Worm (Caenorhabditis elegans) whole organism, young adult: ENCODE data around the gene F14F8.9.

Experiments used
- B0261.1 ChIP-seq: sonication (generic microtip); optimal IDR thresholded peaks from 2 replicates; lab custom pipeline; 2016; ENCODE audit warnings: mild to moderate bottlenecking, missing genetic modification characterization, moderate library complexity, missing compliant biosample characterization
- B0336.3 ChIP-seq: fragments of 200-800 bp; sonication (Bioruptor generic); IDR thresholded peaks from 2 replicates; pipeline ENCODE4 v1.3.6; 2022; ENCODE audit warnings: missing genetic modification characterization, missing compliant biosample characterization
- C17E4.6 ChIP-seq: fragments of 200-800 bp; sonication (Bioruptor generic); IDR thresholded peaks from 2 replicates; pipeline ENCODE4 v1.3.6; 2022; ENCODE audit warnings: missing genetic modification reagents, missing genetic modification characterization, missing compliant biosample characterization
- F22D6.2 ChIP-seq: sonication (generic microtip); optimal IDR thresholded peaks from 2 replicates; lab custom pipeline; 2016; ENCODE audit warnings: mild to moderate bottlenecking, missing genetic modification characterization, missing compliant biosample characterization
- F33H1.4 ChIP-seq: fragments of 200-800 bp; sonication (Bioruptor generic); IDR thresholded peaks from 2 replicates; pipeline ENCODE4 v1.3.6; 2022; ENCODE audit warnings: missing genetic modification reagents, missing genetic modification characterization, missing compliant biosample characterization
- F39B2.1 ChIP-seq: fragments of 200-800 bp; sonication (Bioruptor generic); IDR thresholded peaks from 2 replicates; pipeline ENCODE4 v1.3.6; 2022; ENCODE audit warnings: missing genetic modification reagents, missing genetic modification characterization, missing compliant biosample characterization
- F49E8.2 ChIP-seq: sonication (generic microtip); optimal IDR thresholded peaks from 3 replicates; lab custom pipeline; 2017; ENCODE audit warnings: missing genetic modification characterization, mild to moderate bottlenecking, missing compliant biosample characterization, antibody characterized with exemption, moderate library complexity; ENCODE audit not compliant: insufficient read depth
- T26A5.8 ChIP-seq: sonication (generic microtip); optimal IDR thresholded peaks from 2 replicates; lab custom pipeline; 2016; ENCODE audit warnings: missing genetic modification characterization, missing compliant biosample characterization
- Y79H2A.3 ChIP-seq: fragments of 200-800 bp; sonication (Bioruptor generic); conservative IDR thresholded peaks from 2 replicates; pipeline ENCODE4 v1.3.6; 2022; ENCODE audit warnings: missing genetic modification reagents, missing genetic modification characterization, missing compliant biosample characterization
- akir-1 ChIP-seq: fragments of 200-800 bp; sonication (Bioruptor generic); optimal IDR thresholded peaks from 2 replicates; lab custom pipeline; 2018; ENCODE audit warnings: mild to moderate bottlenecking, missing genetic modification characterization, moderate library complexity, missing compliant biosample characterization
- aptf-3 ChIP-seq: fragments of 200-800 bp; sonication (Bioruptor generic); IDR thresholded peaks from 2 replicates; pipeline ENCODE4 v1.3.6; 2022; ENCODE audit warnings: missing genetic modification characterization, missing compliant biosample characterization
- attf-5 ChIP-seq: fragments of 200-800 bp; sonication (Bioruptor generic); optimal IDR thresholded peaks from 2 replicates; lab custom pipeline; 2018; ENCODE audit warnings: mild to moderate bottlenecking, missing genetic modification characterization, missing compliant biosample characterization
- bed-1 ChIP-seq: fragments of 200-800 bp; sonication (Bioruptor generic); IDR thresholded peaks from 2 replicates; pipeline ENCODE4 v1.3.6; 2022; ENCODE audit warnings: missing genetic modification reagents, missing genetic modification characterization, missing compliant biosample characterization
- bed-2 ChIP-seq: fragments of 200-800 bp; sonication (Bioruptor generic); IDR thresholded peaks from 2 replicates; pipeline ENCODE4 v1.3.6; 2022; ENCODE audit warnings: missing genetic modification reagents, missing genetic modification characterization, missing compliant biosample characterization
- cebp-2 ChIP-seq: fragments of 200-800 bp; sonication (Bioruptor generic); IDR thresholded peaks from 2 replicates; pipeline ENCODE4 v1.3.6; 2022; ENCODE audit warnings: missing genetic modification characterization, missing compliant biosample characterization
- dpl-1 ChIP-seq: fragments of 150-350 bp; optimal IDR thresholded peaks from 2 replicates; lab custom pipeline; 2014; ENCODE audit warnings: missing biosample characterization, missing genetic modification reagents, missing genetic modification characterization
- egl-18 ChIP-seq: fragments of 200-800 bp; sonication (Bioruptor generic); IDR thresholded peaks from 2 replicates; pipeline ENCODE4 v1.3.6; 2022; ENCODE audit warnings: missing genetic modification reagents, missing genetic modification characterization, missing compliant biosample characterization
- egrh-3 ChIP-seq: fragments of 200-800 bp; sonication (Bioruptor generic); IDR thresholded peaks from 2 replicates; pipeline ENCODE4 v1.3.6; 2022; ENCODE audit warnings: missing genetic modification reagents, missing genetic modification characterization, missing compliant biosample characterization
- him-1 ChIP-seq: sonication (generic microtip); optimal IDR thresholded peaks from 2 replicates; lab custom pipeline; 2016; ENCODE audit warnings: missing genotype, missing genetic modification reagents, missing genetic modification characterization, missing compliant biosample characterization
- hmg-1.2 ChIP-seq: fragments of 200-800 bp; sonication (Bioruptor generic); IDR thresholded peaks from 2 replicates; pipeline ENCODE4 v1.3.6; 2022; ENCODE audit warnings: missing genetic modification reagents, missing genetic modification characterization, missing compliant biosample characterization
- hmg-20 ChIP-seq: fragments of 200-800 bp; sonication (Bioruptor generic); IDR thresholded peaks from 2 replicates; pipeline ENCODE4 v1.3.6; 2022; ENCODE audit warnings: missing genetic modification reagents, missing genetic modification characterization, missing compliant biosample characterization
- madf-3 ChIP-seq: fragments of 200-800 bp; sonication (Bioruptor generic); IDR thresholded peaks from 2 replicates; pipeline ENCODE4 v1.3.6; 2022; ENCODE audit warnings: missing genetic modification reagents, missing genetic modification characterization, missing compliant biosample characterization
- madf-6 ChIP-seq: fragments of 200-800 bp; sonication (Bioruptor generic); IDR thresholded peaks from 2 replicates; pipeline ENCODE4 v1.3.6; 2022; ENCODE audit warnings: missing genetic modification reagents, missing genetic modification characterization, missing compliant biosample characterization
- mcd-1 ChIP-seq: fragments of 200-800 bp; sonication (Bioruptor generic); IDR thresholded peaks from 2 replicates; pipeline ENCODE4 v1.3.6; 2022; ENCODE audit warnings: missing genetic modification reagents, missing genetic modification characterization, missing compliant biosample characterization
- mel-28 ChIP-seq: sonication (generic microtip); optimal IDR thresholded peaks from 2 replicates; lab custom pipeline; 2016; ENCODE audit warnings: borderline replicate concordance, mild to moderate bottlenecking, missing genetic modification characterization, missing compliant biosample characterization
- mxl-1 ChIP-seq: sonication (generic microtip); optimal IDR thresholded peaks from 2 replicates; lab custom pipeline; 2016; ENCODE audit warnings: missing genetic modification characterization, missing compliant biosample characterization
- nfyb-1 ChIP-seq: fragments of 200-800 bp; sonication (Bioruptor generic); IDR thresholded peaks from 2 replicates; pipeline ENCODE4 v1.3.6; 2022; ENCODE audit warnings: missing genetic modification reagents, missing genetic modification characterization, missing compliant biosample characterization
- nhr-27 ChIP-seq: fragments of 200-800 bp; sonication (Bioruptor generic); optimal IDR thresholded peaks from 2 replicates; lab custom pipeline; 2018; ENCODE audit warnings: mild to moderate bottlenecking, missing genetic modification characterization, moderate library complexity, missing compliant biosample characterization
- nhr-90 ChIP-seq: sonication (generic microtip); optimal IDR thresholded peaks from 2 replicates; lab custom pipeline; 2016; ENCODE audit warnings: missing genotype, mild to moderate bottlenecking, missing genetic modification characterization, missing compliant biosample characterization
- repo-1 ChIP-seq: sonication (generic microtip); optimal IDR thresholded peaks from 2 replicates; lab custom pipeline; 2017; ENCODE audit warnings: mild to moderate bottlenecking, missing genetic modification characterization, missing compliant biosample characterization
- rpc-1 ChIP-seq, 2 experiments: fragments of 150-350 bp in 1 of 2; sonication (generic microtip) in 1 of 2; optimal IDR thresholded peaks; 2 replicates each; lab custom pipeline; 2014 to 2018; ENCODE audit warnings: missing biosample characterization in 1 of 2, missing genetic modification characterization in 1 of 2, missing genetic modification reagents in 1 of 2, missing genotype in 1 of 2
- sea-2 ChIP-seq: fragments of 200-800 bp; sonication (Bioruptor generic); IDR thresholded peaks from 2 replicates; pipeline ENCODE4 v1.3.6; 2022; ENCODE audit warnings: missing genetic modification characterization, missing compliant biosample characterization
- snpc-4 ChIP-seq, 5 experiments: fragments of 150-350 bp in 1 of 5; sonication (generic microtip) in 4 of 5; optimal IDR thresholded peaks; 2 replicates each; lab custom pipeline; 2014 to 2018; ENCODE audit warnings: missing genetic modification characterization in 5 of 5, missing biosample characterization in 3 of 5, antibody characterized with exemption in 2 of 5, mild to moderate bottlenecking in 2 of 5, missing compliant biosample characterization in 2 of 5, missing genotype in 2 of 5, moderate library complexity in 2 of 5, missing genetic modification reagents in 1 of 5
- zfh-2 ChIP-seq: fragments of 200-800 bp; sonication (Bioruptor generic); conservative IDR thresholded peaks from 2 replicates; pipeline ENCODE4 v1.3.6; 2022; ENCODE audit warnings: missing genetic modification reagents, missing genetic modification characterization, missing compliant biosample characterization
- zim-3 ChIP-seq: sonication (generic microtip); optimal IDR thresholded peaks from 2 replicates; lab custom pipeline; 2017; ENCODE audit warnings: mild to moderate bottlenecking, missing genetic modification characterization, moderate library complexity, missing compliant biosample characterization
- ztf-25 ChIP-seq: fragments of 200-800 bp; sonication (Bioruptor generic); IDR thresholded peaks from 2 replicates; pipeline ENCODE4 v1.3.6; 2022; ENCODE audit warnings: missing genetic modification reagents, missing genetic modification characterization, missing compliant biosample characterization
- ztf-28 ChIP-seq: fragments of 200-800 bp; sonication (Bioruptor generic); IDR thresholded peaks from 2 replicates; pipeline ENCODE4 v1.3.6; 2022; ENCODE audit warnings: missing genetic modification reagents, missing genetic modification characterization, missing compliant biosample characterization

The F14F8.9 gene

DNA sequence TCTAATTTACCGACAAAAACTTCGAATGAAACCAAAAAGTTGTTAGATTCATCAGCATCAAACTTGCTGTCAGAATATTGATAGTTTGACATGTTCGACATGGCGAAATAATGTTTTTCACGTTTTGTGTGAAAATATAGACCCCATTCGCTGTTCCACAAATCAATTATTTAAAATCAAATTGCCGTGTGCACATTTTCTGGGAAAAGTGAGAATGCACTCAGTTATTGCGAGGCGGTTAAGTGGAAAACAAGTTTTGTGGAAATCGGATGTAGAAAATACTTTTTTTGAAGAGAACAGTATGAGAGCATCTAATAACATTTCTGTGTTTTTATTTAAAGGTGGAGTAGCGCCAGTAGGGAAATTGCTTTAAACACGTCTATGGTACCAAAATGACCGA is 25.4 kb upstream of the F14F8.9 start, which contains the start of gene srw-42:
TSS of gene srw-42 (minus strand) at position 101 of the 400 bp plus-strand sequence.
- TF ChIP-seq nhr-90 (tag; lab: Kevin White, UChicago) = no peak
- TF ChIP-seq hmg-20 = no peak
- TF ChIP-seq C17E4.6 (GFP tag; lab: Robert Waterston, UW) = no peak
- no peak for TF ChIP-seq egl-18 (GFP tag; lab: Robert Waterston, UW)
- no peak for TF ChIP-seq bed-1 (GFP tag; lab: Robert Waterston, UW)

DNA sequence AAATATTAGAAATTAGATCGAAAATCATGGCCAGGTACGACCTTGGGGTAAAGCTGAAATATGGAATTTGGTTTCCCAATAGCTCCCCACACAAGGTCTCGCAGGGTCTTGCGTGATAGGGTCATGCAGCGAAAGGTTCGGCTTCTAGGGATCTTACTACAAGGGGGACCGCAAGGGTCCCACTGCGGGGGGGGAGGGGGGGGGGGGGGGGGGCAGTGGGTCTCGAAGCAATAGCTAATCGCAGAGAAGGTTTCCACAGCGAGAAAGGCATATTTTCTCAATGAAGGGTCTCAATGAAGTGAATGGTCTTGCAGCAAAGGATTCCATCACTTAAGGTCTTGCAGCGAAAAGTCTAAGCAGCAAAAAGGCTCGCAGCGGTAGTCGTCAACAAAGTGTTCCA is 24.6 kb upstream of the F14F8.9 start:
- TF ChIP-seq egrh-3 (peak; percentile 90; the same call in 1 of the 2 replicates), F33H1.4 (GFP tag; lab: Robert Waterston, UW) (no peak), mcd-1 (GFP tag; lab: Robert Waterston, UW) (no peak), zfh-2 (GFP tag; lab: Robert Waterston, UW) (peak; percentile 92), bed-2 (GFP tag; lab: Robert Waterston, UW) (no peak), dpl-1 (GFP tag; lab: Kevin White, UChicago) (no peak), Y79H2A.3 (no peak), nfyb-1 (GFP tag; lab: Robert Waterston, UW) (no peak), hmg-20 (no peak), B0261.1 (tag; lab: Kevin White, UChicago) (no peak), snpc-4 (GFP tag; optimal IDR thresholded peaks at IDR 0.05; lab: Kevin White, UChicago) (no peak), snpc-4 (tag; optimal IDR thresholded peaks at IDR 0.05; lab: Kevin White, UChicago) (no peak), cebp-2 (GFP tag; lab: Robert Waterston, UW) (no peak), madf-3 (GFP tag; lab: Robert Waterston, UW) (no peak), sea-2 (GFP tag; lab: Robert Waterston, UW) (no peak)

DNA sequence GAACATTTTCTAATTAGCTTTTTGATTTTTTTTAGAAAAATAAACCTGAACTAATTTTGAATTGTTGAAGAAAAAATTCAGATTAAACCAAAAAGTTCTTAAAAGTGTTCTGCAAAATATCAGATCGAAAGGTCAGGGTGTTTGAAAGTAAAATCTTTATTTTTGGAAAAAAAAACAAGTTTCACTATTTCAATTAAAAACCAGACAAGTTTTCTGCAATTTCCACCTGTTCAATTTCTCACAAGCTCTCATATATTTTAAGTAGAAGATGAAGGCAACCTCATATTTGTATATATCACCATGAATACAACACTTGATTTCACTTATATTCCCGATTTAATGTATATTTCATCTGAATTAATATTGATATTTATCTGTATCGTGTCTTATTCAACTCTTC is 18.9 kb upstream of the F14F8.9 start, which contains the start of gene srz-102:
TSS of gene srz-102 (plus strand) at position 301 of the 400 bp plus-strand sequence.
- TF ChIP-seq mel-28 = no peak
- no peak for TF ChIP-seq hmg-1.2 (GFP tag; lab: Robert Waterston, UW)
- no peak for TF ChIP-seq madf-6
- TF ChIP-seq nhr-27 (tag; lab: Kevin White, UChicago) = no peak
- TF ChIP-seq repo-1 (tag; lab: Kevin White, UChicago) = no peak
- TF ChIP-seq him-1 (tag; lab: Kevin White, UChicago) = no peak
- no peak for TF ChIP-seq zim-3 (tag; lab: Kevin White, UChicago)
- TF ChIP-seq attf-5 (GFP tag; lab: Kevin White, UChicago) = no peak
- TF ChIP-seq akir-1 = no peak
- TF ChIP-seq rpc-1 (optimal IDR thresholded peaks at IDR 0.05; lab: Kevin White, UChicago) = no peak
- no peak for TF ChIP-seq rpc-1 (tag; optimal IDR thresholded peaks at IDR 0.05; lab: Kevin White, UChicago)
- no peak for TF ChIP-seq aptf-3
- TF ChIP-seq zfh-2 (GFP tag; lab: Robert Waterston, UW) = no peak
- TF ChIP-seq F49E8.2 (tag; lab: Kevin White, UChicago) = no peak
- no peak for TF ChIP-seq mxl-1 (tag; lab: Kevin White, UChicago)
- no peak for TF ChIP-seq T26A5.8 (tag; lab: Kevin White, UChicago)
- TF ChIP-seq ztf-25 (GFP tag; lab: Robert Waterston, UW) = no peak
- no peak for TF ChIP-seq F22D6.2
- no peak for TF ChIP-seq F39B2.1
- TF ChIP-seq B0336.3 (GFP tag; lab: Robert Waterston, UW) = no peak
- TF ChIP-seq ztf-28 (GFP tag; lab: Robert Waterston, UW) = no peak
